Fruit fly (Drosophila melanogaster): ENCODE data around the gene Adgf-C.
A peak's percentile ranks its signal among the peaks of the same experiment; 100 is the strongest.

Adgf-C gene

dm6 chr3R:13685969-13686368 is 20.6 kb upstream of the Adgf-C start:
- TF ChIP-seq bab1 (GFP tag; optimal IDR thresholded peaks at IDR 0.05) = no peak
- TF ChIP-seq tj (GFP tag; optimal IDR thresholded peaks at IDR 0.05) = peak; percentile 76

- TF ChIP-seq bab1 (GFP tag; optimal IDR thresholded peaks at IDR 0.05) (no peak), CG5204 (GFP tag; optimal IDR thresholded peaks at IDR 0.05) (no peak), CG12768 (GFP tag; optimal IDR thresholded peaks at IDR 0.05) (peak; percentile 84), Hr96 (GFP tag; optimal IDR thresholded peaks at IDR 0.05) (peak; percentile 57), CG7045 (GFP tag; optimal IDR thresholded peaks at IDR 0.05) (peak; percentile 77), CG14711 (tag; optimal IDR thresholded peaks at IDR 0.05) (no peak), cic (GFP tag; optimal IDR thresholded peaks at IDR 0.05) (peak; percentile 100), CG33017 (tag; optimal IDR thresholded peaks at IDR 0.05) (peak; percentile 64), ovo (GFP tag; optimal IDR thresholded peaks at IDR 0.05) (peak; percentile 70), CG1620 (GFP tag; optimal IDR thresholded peaks at IDR 0.05) (peak; percentile 8), CG11617 (GFP tag; optimal IDR thresholded peaks at IDR 0.05) (peak; percentile 65), tj (GFP tag; optimal IDR thresholded peaks at IDR 0.05) (no peak), Crg-1 (GFP tag; optimal IDR thresholded peaks at IDR 0.05) (peak; percentile 32), toe (GFP tag; optimal IDR thresholded peaks at IDR 0.05) (peak; percentile 25), Mnt (GFP tag; optimal IDR thresholded peaks at IDR 0.05) (peak; percentile 92), cnc (optimal IDR thresholded peaks at IDR 0.05) (no peak), kay (GFP tag; ENCODE audit: borderline replicate concordance) (peak; percentile 99), Clk (GFP tag; optimal IDR thresholded peaks at IDR 0.05) (peak; percentile 30), CG7101 (tag; optimal IDR thresholded peaks at IDR 0.05) (peak; percentile 76), pad (GFP tag; optimal IDR thresholded peaks at IDR 0.05) (peak; percentile 52)
Measured at dm6 chr3R:13686371-13687211, 20.0 kb upstream of the Adgf-C start, which contains the start of gene omd. TSS of gene omd (minus strand) at chr3R:13687210.

DNA sequence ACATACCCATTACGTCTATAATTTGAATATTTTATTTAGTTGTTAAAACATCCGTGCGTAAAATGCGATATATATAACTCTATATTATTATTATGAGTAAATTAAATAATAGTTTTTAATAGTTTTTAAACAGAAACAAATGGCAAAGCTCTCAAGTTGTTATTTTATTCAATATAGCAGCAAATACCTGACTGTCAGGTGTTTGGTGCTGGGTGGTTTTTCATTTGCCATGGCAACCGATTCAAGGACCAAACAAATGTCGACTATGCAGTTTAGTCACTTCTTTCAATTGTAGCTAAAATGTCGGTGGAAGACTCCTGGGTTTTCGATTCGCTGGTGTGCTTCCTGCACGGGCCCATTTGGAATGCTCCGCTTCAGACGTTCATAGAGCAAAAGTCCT is 12.8 kb upstream of the Adgf-C start, which contains the start of gene CG14367:
CG14367 (plus strand) TSS at position 301 of the 400 bp plus-strand sequence.
- TF ChIP-seq CG1620 (GFP tag; optimal IDR thresholded peaks at IDR 0.05) = no peak
- TF ChIP-seq ovo (GFP tag; optimal IDR thresholded peaks at IDR 0.05) = no peak
- TF ChIP-seq Hr96 (GFP tag; optimal IDR thresholded peaks at IDR 0.05) = no peak
- TF ChIP-seq CG14711 (tag; optimal IDR thresholded peaks at IDR 0.05) = no peak
- no peak for TF ChIP-seq CG7101 (tag; optimal IDR thresholded peaks at IDR 0.05)
- no peak for TF ChIP-seq pad (GFP tag; optimal IDR thresholded peaks at IDR 0.05)
- no peak for TF ChIP-seq Crg-1 (GFP tag; optimal IDR thresholded peaks at IDR 0.05)
- TF ChIP-seq CG33017 (tag; optimal IDR thresholded peaks at IDR 0.05) = no peak
- no peak for TF ChIP-seq kay (GFP tag; ENCODE audit: borderline replicate concordance)

DNA sequence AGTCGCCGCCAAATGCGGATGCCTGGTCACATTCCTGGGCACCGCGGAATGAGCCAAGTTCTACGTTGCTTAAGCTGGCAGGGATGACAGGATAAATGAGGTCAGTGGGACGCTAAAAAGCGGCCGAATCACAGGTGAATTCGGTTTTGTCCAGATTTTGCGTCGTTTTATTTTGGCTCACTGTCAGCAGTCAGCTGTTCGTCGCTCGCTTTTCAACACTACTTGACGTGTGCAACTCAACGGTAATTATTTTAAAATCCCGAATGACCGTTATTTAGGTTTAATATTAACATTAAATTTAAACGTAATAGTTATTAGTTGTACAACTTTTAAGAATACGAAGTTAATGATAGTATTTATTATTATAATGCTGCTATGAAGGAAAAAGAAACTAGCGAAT is 7.2 kb upstream of the Adgf-C start:
- no peak for TF ChIP-seq Mnt (GFP tag; optimal IDR thresholded peaks at IDR 0.05)
- no peak for TF ChIP-seq CG12768 (GFP tag; optimal IDR thresholded peaks at IDR 0.05)
- no peak for TF ChIP-seq CG7101 (tag; optimal IDR thresholded peaks at IDR 0.05)
- TF ChIP-seq bab1 (GFP tag; optimal IDR thresholded peaks at IDR 0.05) = peak; percentile 39
- peak; percentile 9 for TF ChIP-seq tj (GFP tag; optimal IDR thresholded peaks at IDR 0.05)
- TF ChIP-seq toe (GFP tag; optimal IDR thresholded peaks at IDR 0.05) = no peak

dm6 chr3R:13700192-13700591 is 6.4 kb upstream of the Adgf-C start, which contains the start of gene ninaB:
TSS of gene ninaB (plus strand) at chr3R:13700565.
- TF ChIP-seq CG12768 (GFP tag; optimal IDR thresholded peaks at IDR 0.05) (peak; percentile 63), cnc (optimal IDR thresholded peaks at IDR 0.05) (no peak), pad (GFP tag; optimal IDR thresholded peaks at IDR 0.05) (no peak)

DNA sequence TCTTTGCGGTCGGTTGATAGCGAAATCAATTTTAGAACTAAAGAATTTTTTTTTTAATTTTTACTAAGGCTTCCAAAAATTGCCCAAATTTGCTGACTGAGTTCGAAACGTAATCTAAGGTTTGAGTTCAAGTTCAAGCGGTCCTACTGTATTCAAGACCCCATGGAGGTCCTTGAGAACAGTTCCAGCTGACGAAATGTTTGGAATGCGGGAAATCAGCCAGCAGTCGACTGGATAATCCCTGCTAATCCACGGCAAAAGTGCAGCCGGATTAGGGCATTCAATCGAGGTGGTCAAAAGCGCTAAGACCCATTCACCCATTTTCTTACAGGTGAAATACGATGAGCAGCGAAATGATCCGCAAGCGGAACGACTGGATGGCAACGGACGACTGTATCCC is 5.8 kb upstream of the Adgf-C start, which contains the start of gene f-cup:
f-cup (minus strand) TSS at position 101 of the 400 bp plus-strand sequence.
- no peak for TF ChIP-seq pad (GFP tag; optimal IDR thresholded peaks at IDR 0.05)
- TF ChIP-seq Mnt (GFP tag; optimal IDR thresholded peaks at IDR 0.05) = no peak
- no peak for TF ChIP-seq bab1 (GFP tag; optimal IDR thresholded peaks at IDR 0.05)
- TF ChIP-seq tj (GFP tag; optimal IDR thresholded peaks at IDR 0.05) = no peak
- TF ChIP-seq kay (GFP tag; ENCODE audit: borderline replicate concordance) = no peak
- TF ChIP-seq CG1620 (GFP tag; optimal IDR thresholded peaks at IDR 0.05) = no peak
- TF ChIP-seq CG7045 (GFP tag; optimal IDR thresholded peaks at IDR 0.05) = no peak

dm6 chr3R:13705292-13705885 is 1.2 kb upstream of the Adgf-C start, which contains the start of gene Adgf-D:
TSS of gene Adgf-D (minus strand) at chr3R:13705402.
- no peak for TF ChIP-seq Clk (GFP tag; optimal IDR thresholded peaks at IDR 0.05)
- no peak for TF ChIP-seq cnc (optimal IDR thresholded peaks at IDR 0.05)
- no peak for TF ChIP-seq CG7045 (GFP tag; optimal IDR thresholded peaks at IDR 0.05)
- TF ChIP-seq CG7101 (tag; optimal IDR thresholded peaks at IDR 0.05) = no peak
- peak; percentile 52 for TF ChIP-seq cic (GFP tag; optimal IDR thresholded peaks at IDR 0.05)
- TF ChIP-seq kay (GFP tag; ENCODE audit: borderline replicate concordance) = no peak
- no peak for TF ChIP-seq pad (GFP tag; optimal IDR thresholded peaks at IDR 0.05)
